Fruit fly (Drosophila melanogaster): ENCODE measurements around the gene Surf6.
A peak's percentile ranks its signal among the peaks of the same experiment; 100 is the strongest.

The Surf6 gene

dm6 chr3R:19879470-19880052 is 25.1 kb downstream of the Surf6 start, which contains the start of gene Ask1 (continued):
- TF ChIP-seq toy (GFP tag; IDR thresholded peaks at IDR 0.05) (no peak), CG10267 (tag; optimal IDR thresholded peaks at IDR 0.05) (peak; percentile 20), Drgx (GFP tag; IDR thresholded peaks at IDR 0.05) (no peak), aop (GFP tag; IDR thresholded peaks at IDR 0.05) (no peak), CG16863 (GFP tag; optimal IDR thresholded peaks at IDR 0.05) (no peak), CG15601 (tag; optimal IDR thresholded peaks at IDR 0.05) (no peak), Adf1 (GFP tag; IDR thresholded peaks at IDR 0.05) (no peak), CG34422 (GFP tag; IDR thresholded peaks at IDR 0.05) (0 out of 3 replicates have a peak, but pooled peaks have one; percentile 24), CG6272 (GFP tag; IDR thresholded peaks at IDR 0.05) (no peak), CG7987 (GFP tag; optimal IDR thresholded peaks at IDR 0.05) (no peak), disco-r (GFP tag; optimal IDR thresholded peaks at IDR 0.05) (no peak), trh (GFP tag; optimal IDR thresholded peaks at IDR 0.05) (no peak), pb (GFP tag; optimal IDR thresholded peaks at IDR 0.05) (no peak), kni (GFP tag; optimal IDR thresholded peaks at IDR 0.05) (no peak), Pdp1 (GFP tag; optimal IDR thresholded peaks at IDR 0.05) (peak in 1 of 2 experiments; percentile 48), dm (GFP tag; optimal IDR thresholded peaks at IDR 0.05) (peak; percentile 0), exex (tag; optimal IDR thresholded peaks at IDR 0.05) (peak; percentile 16), da (GFP tag; optimal IDR thresholded peaks at IDR 0.05) (no peak), Doc2 (GFP tag; IDR thresholded peaks at IDR 0.05) (no peak), mam (GFP tag; optimal IDR thresholded peaks at IDR 0.05) (no peak), Med (GFP tag) (peak; percentile 70), Hr78 (GFP tag; optimal IDR thresholded peaks at IDR 0.05) (no peak), CG14710 (tag; optimal IDR thresholded peaks at IDR 0.05) (peak; percentile 13), CG3163 (GFP tag; optimal IDR thresholded peaks at IDR 0.05) (no peak), CG9609 (GFP tag; optimal IDR thresholded peaks at IDR 0.05) (no peak), stwl (tag; optimal IDR thresholded peaks at IDR 0.05) (peak; percentile 11), CG18764 (GFP tag; optimal IDR thresholded peaks at IDR 0.05) (no peak), NC2β (GFP tag; optimal IDR thresholded peaks at IDR 0.05) (no peak), gcm2 (GFP tag; optimal IDR thresholded peaks at IDR 0.05) (no peak), CG2712 (tag; optimal IDR thresholded peaks at IDR 0.05) (peak; percentile 7), H2.0 (GFP tag; IDR thresholded peaks at IDR 0.05) (no peak), CG13775 (GFP tag; optimal IDR thresholded peaks at IDR 0.05) (no peak), odd (GFP tag; optimal IDR thresholded peaks at IDR 0.05) (no peak), bowl (GFP tag; IDR thresholded peaks at IDR 0.05) (no peak), CG32772 (GFP tag; IDR thresholded peaks at IDR 0.05) (no peak), CG2202 (tag; optimal IDR thresholded peaks at IDR 0.05) (no peak), salm (tag; optimal IDR thresholded peaks at IDR 0.05) (no peak), bbx (GFP tag; IDR thresholded peaks at IDR 0.05; ENCODE audit: partially characterized antibody) (0 out of 2 replicates have a peak, but pooled peaks have one; percentile 32)

dm6 chr3R:19877427-19878076 is 27.1 kb downstream of the Surf6 start, which contains the start of the genes CG17186 and Arc42:
Gene CG17186, minus strand, starts transcription at chr3R:19877514.
Gene Arc42, plus strand, starts transcription at chr3R:19877737.
- no peak for TF ChIP-seq z (GFP tag; IDR thresholded peaks at IDR 0.05)
- peak; percentile 44 for TF ChIP-seq BEAF-32 (GFP tag; optimal IDR thresholded peaks at IDR 0.05)
- TF ChIP-seq Max (GFP tag; optimal IDR thresholded peaks at IDR 0.05), result peak; percentile 53
- TF ChIP-seq CG1024 (GFP tag; IDR thresholded peaks at IDR 0.05), result no peak
- peak; percentile 38 for TF ChIP-seq row (GFP tag; IDR thresholded peaks at IDR 0.05)
- TF ChIP-seq CG33557 (GFP tag; optimal IDR thresholded peaks at IDR 0.05), result peak; percentile 11
- TF ChIP-seq CG4282 (GFP tag; optimal IDR thresholded peaks at IDR 0.05), result no peak
- TF ChIP-seq Taf1 (GFP tag; IDR thresholded peaks at IDR 0.05), result no peak
- no peak for TF ChIP-seq Aef1 (GFP tag; IDR thresholded peaks at IDR 0.05)
- no peak for TF ChIP-seq CG9609 (GFP tag; optimal IDR thresholded peaks at IDR 0.05)
- no peak for TF ChIP-seq CG7987 (GFP tag; optimal IDR thresholded peaks at IDR 0.05)
- TF ChIP-seq zfh1 (GFP tag; IDR thresholded peaks at IDR 0.05), result no peak
- no peak for TF ChIP-seq gt (GFP tag; IDR thresholded peaks at IDR 0.05)
- peak; percentile 35 for TF ChIP-seq CG4617 (GFP tag; optimal IDR thresholded peaks at IDR 0.05; ENCODE audit: borderline replicate concordance)
- peak; percentile 80; the same call in 1 of the 2 replicates for TF ChIP-seq E2f2 (GFP tag; IDR thresholded peaks at IDR 0.05)
- peak; percentile 17 for TF ChIP-seq CHES-1-like (GFP tag; optimal IDR thresholded peaks at IDR 0.05)
